Worm (Caenorhabditis elegans) whole organism, young adult: ENCODE data around the gene K04C2.7.

Experiments
- B0019.2 ChIP-seq: fragments of 200-800 bp; sonication (Bioruptor generic); conservative IDR thresholded peaks from 2 replicates; pipeline ENCODE4 v1.3.6; 2022; ENCODE audit warnings: missing genetic modification reagents, missing genetic modification characterization, missing compliant biosample characterization
- T07F8.4 ChIP-seq: sonication (generic microtip); optimal IDR thresholded peaks from 2 replicates; lab custom pipeline; 2016; ENCODE audit warnings: mild to moderate bottlenecking, missing genetic modification characterization, moderate library complexity, missing compliant biosample characterization
- Y56A3A.18 ChIP-seq: fragments of 200-800 bp; sonication (Bioruptor generic); IDR thresholded peaks from 2 replicates; pipeline ENCODE4 v1.3.6; 2022; ENCODE audit warnings: missing genetic modification reagents, missing genetic modification characterization, missing compliant biosample characterization
- ama-1 ChIP-seq, 3 experiments: fragments of 150-350 bp in 1 of 3; sonication (generic microtip) in 2 of 3; optimal IDR thresholded peaks; 2 replicates each; lab custom pipeline; 2014 to 2018; ENCODE audit warnings: missing biosample characterization in 2 of 3, missing genetic modification characterization in 2 of 3, missing genetic modification reagents in 2 of 3
- ceh-91 ChIP-seq: fragments of 200-800 bp; sonication (Bioruptor generic); IDR thresholded peaks from 2 replicates; pipeline ENCODE4 v1.3.6; 2022; ENCODE audit warnings: missing genetic modification reagents, missing genetic modification characterization, missing compliant biosample characterization
- efl-1 ChIP-seq: fragments of 150-350 bp; optimal IDR thresholded peaks from 2 replicates; lab custom pipeline; 2014; ENCODE audit warnings: missing biosample characterization, missing genetic modification reagents, missing genetic modification characterization
- mxl-1 ChIP-seq: sonication (generic microtip); optimal IDR thresholded peaks from 2 replicates; lab custom pipeline; 2016; ENCODE audit warnings: missing genetic modification characterization, missing compliant biosample characterization
- rec-8 ChIP-seq, 2 experiments: sonication (generic microtip); optimal IDR thresholded peaks; 2 replicates each; lab custom pipeline; 2016; ENCODE audit warnings: mild to moderate bottlenecking in 2 of 2, missing genetic modification characterization in 2 of 2, missing genetic modification reagents in 2 of 2, missing genotype in 2 of 2, missing biosample characterization in 1 of 2, missing compliant biosample characterization in 1 of 2, moderate library complexity in 1 of 2
- sea-2 ChIP-seq: fragments of 200-800 bp; sonication (Bioruptor generic); IDR thresholded peaks from 2 replicates; pipeline ENCODE4 v1.3.6; 2022; ENCODE audit warnings: missing genetic modification characterization, missing compliant biosample characterization
- ztf-25 ChIP-seq: fragments of 200-800 bp; sonication (Bioruptor generic); IDR thresholded peaks from 2 replicates; pipeline ENCODE4 v1.3.6; 2022; ENCODE audit warnings: missing genetic modification reagents, missing genetic modification characterization, missing compliant biosample characterization
- ztf-28 ChIP-seq: fragments of 200-800 bp; sonication (Bioruptor generic); IDR thresholded peaks from 2 replicates; pipeline ENCODE4 v1.3.6; 2022; ENCODE audit warnings: missing genetic modification reagents, missing genetic modification characterization, missing compliant biosample characterization
- ztf-3 ChIP-seq: fragments of 200-800 bp; sonication (Bioruptor generic); optimal IDR thresholded peaks from 2 replicates; lab custom pipeline; 2018; ENCODE audit warnings: mild to moderate bottlenecking, missing genetic modification characterization, missing compliant biosample characterization

DNA sequence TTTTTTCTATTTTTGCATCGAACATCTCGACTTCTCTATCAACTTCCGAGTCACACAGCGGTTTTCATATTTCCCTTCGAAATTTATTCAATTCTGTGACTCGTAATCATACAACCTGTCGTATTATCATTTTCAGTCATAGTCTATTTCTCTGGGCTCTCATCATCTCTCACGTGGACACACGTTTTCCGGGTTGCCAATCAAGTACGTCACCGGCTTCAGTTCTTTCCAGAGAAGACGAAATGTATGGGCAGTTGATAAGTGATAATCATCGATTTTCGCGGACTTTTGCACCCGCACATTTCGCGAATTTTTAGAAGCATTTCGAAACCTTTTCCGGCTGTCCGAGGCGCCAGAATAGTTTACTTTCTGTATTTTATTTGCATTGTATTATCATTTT is 30.6 kb upstream of the K04C2.7 start, which contains the start of gene srv-1:
- no peak for TF ChIP-seq Y56A3A.18
- no peak for TF ChIP-seq ceh-91
- TF ChIP-seq B0019.2 (GFP tag; lab: Robert Waterston, UW) = no peak
- TF ChIP-seq ztf-25 (GFP tag; lab: Robert Waterston, UW) = no peak
- TF ChIP-seq efl-1 = no peak
- no peak for TF ChIP-seq ama-1 (optimal IDR thresholded peaks at IDR 0.05; lab: Kevin White, UChicago)
- no peak for TF ChIP-seq ama-1 (GFP tag; optimal IDR thresholded peaks at IDR 0.05; lab: Kevin White, UChicago)
- no peak for TF ChIP-seq ztf-28 (GFP tag; lab: Robert Waterston, UW)
- TF ChIP-seq sea-2 (GFP tag; lab: Robert Waterston, UW) = no peak
- no peak for TF ChIP-seq mxl-1 (tag; lab: Kevin White, UChicago)
- no peak for TF ChIP-seq T07F8.4 (tag; lab: Kevin White, UChicago)
- no peak for TF ChIP-seq rec-8 (tag; optimal IDR thresholded peaks at IDR 0.05; lab: Kevin White, UChicago)
- no peak for TF ChIP-seq ztf-3 (GFP tag; lab: Kevin White, UChicago)
